Worm (Caenorhabditis elegans) whole organism, L4/young adult: ENCODE measurements around the gene ppat-1.

Source experiments
- W03F9.2 ChIP-seq: fragments of 150-350 bp; optimal IDR thresholded peaks from 2 replicates; lab custom pipeline; 2014; ENCODE audit warnings: missing biosample characterization, missing genetic modification characterization
- dao-5 ChIP-seq: sonication (generic microtip); optimal IDR thresholded peaks from 2 replicates; lab custom pipeline; 2016; ENCODE audit warnings: missing genotype, missing genetic modification characterization, moderate library complexity, missing compliant biosample characterization

- TF ChIP-seq W03F9.2 (tag; lab: Kevin White, UChicago) (no peak), dao-5 (no peak)
These were observed 29.7 kb upstream of the ppat-1 start for ce11 chrIII:4659426-4659825.
